Worm (Caenorhabditis elegans) whole organism, mixed stage, embryonic: Measurements from ENCODE around the gene fipr-14.

ENCODE experiments used
- M03D4.4 ChIP-seq: sonication (generic microtip); optimal IDR thresholded peaks from 2 replicates; lab custom pipeline; 2017; ENCODE audit warnings: mild to moderate bottlenecking, missing genetic modification characterization, missing compliant biosample characterization
- bed-3 ChIP-seq: fragments of 200-800 bp; sonication (Bioruptor generic); optimal IDR thresholded peaks from 3 replicates; lab custom pipeline; 2018; ENCODE audit warnings: mild to moderate bottlenecking, missing genetic modification characterization, moderate library complexity, missing compliant biosample characterization
- blmp-1 ChIP-seq: fragments of 150-350 bp; optimal IDR thresholded peaks from 2 replicates; lab custom pipeline; 2014; ENCODE audit warnings: missing biosample characterization, missing genetic modification characterization
- ceh-39 ChIP-seq: fragments of 150-350 bp; optimal IDR thresholded peaks from 2 replicates; lab custom pipeline; 2014; ENCODE audit warnings: missing biosample characterization, missing genetic modification characterization
- ceh-43 ChIP-seq: fragments of 200-800 bp; sonication (Bioruptor generic); optimal IDR thresholded peaks from 2 replicates; lab custom pipeline; 2018; ENCODE audit warnings: mild to moderate bottlenecking, missing genetic modification characterization, moderate library complexity, missing compliant biosample characterization
- ceh-83 ChIP-seq: fragments of 200-800 bp; sonication (Bioruptor generic); optimal IDR thresholded peaks from 2 replicates; lab custom pipeline; 2018; ENCODE audit warnings: mild to moderate bottlenecking, missing genetic modification characterization, missing compliant biosample characterization
- ces-1 ChIP-seq: fragments of 150-350 bp; optimal IDR thresholded peaks from 2 replicates; lab custom pipeline; 2014; ENCODE audit warnings: missing biosample characterization, missing genetic modification reagents, missing genetic modification characterization
- cnd-1 ChIP-seq: fragments of 200-800 bp; sonication (Bioruptor generic); optimal IDR thresholded peaks from 2 replicates; lab custom pipeline; 2018; ENCODE audit warnings: mild to moderate bottlenecking, missing genetic modification characterization, missing compliant biosample characterization
- drap-1 ChIP-seq: fragments of 200-800 bp; sonication (Bioruptor generic); optimal IDR thresholded peaks from 3 replicates; lab custom pipeline; 2018; ENCODE audit warnings: mild to moderate bottlenecking, missing genetic modification characterization, missing compliant biosample characterization
- elt-3 ChIP-seq: fragments of 150-350 bp; optimal IDR thresholded peaks from 2 replicates; lab custom pipeline; 2014; ENCODE audit warnings: missing biosample characterization, missing genetic modification characterization
- flh-1 ChIP-seq: fragments of 200-800 bp; sonication (Bioruptor generic); optimal IDR thresholded peaks from 2 replicates; lab custom pipeline; 2018; ENCODE audit warnings: mild to moderate bottlenecking, missing genetic modification characterization, moderate library complexity, missing compliant biosample characterization
- ham-2 ChIP-seq: fragments of 200-800 bp; sonication (Bioruptor generic); optimal IDR thresholded peaks from 2 replicates; lab custom pipeline; 2018; ENCODE audit warnings: mild to moderate bottlenecking, missing genetic modification characterization, missing compliant biosample characterization
- hlh-1 ChIP-seq: fragments of 150-350 bp; optimal IDR thresholded peaks from 2 replicates; lab custom pipeline; 2014; ENCODE audit warnings: missing biosample characterization, missing genetic modification reagents, missing genetic modification characterization
- lin-13 ChIP-seq: fragments of 150-350 bp; optimal IDR thresholded peaks from 2 replicates; lab custom pipeline; 2014; ENCODE audit warnings: missing biosample characterization, missing genetic modification characterization
- lin-32 ChIP-seq: fragments of 200-800 bp; sonication (Bioruptor generic); optimal IDR thresholded peaks from 2 replicates; lab custom pipeline; 2018; ENCODE audit warnings: mild to moderate bottlenecking, missing genetic modification characterization, missing compliant biosample characterization
- lsy-2 ChIP-seq: fragments of 150-350 bp; optimal IDR thresholded peaks from 2 replicates; lab custom pipeline; 2014; ENCODE audit warnings: missing biosample characterization, missing genetic modification characterization
- mab-5 ChIP-seq: fragments of 150-350 bp; optimal IDR thresholded peaks from 2 replicates; lab custom pipeline; 2014; ENCODE audit warnings: missing biosample characterization, missing genetic modification characterization
- mls-2 ChIP-seq: sonication (generic microtip); optimal IDR thresholded peaks from 2 replicates; lab custom pipeline; 2016; ENCODE audit warnings: mild to moderate bottlenecking, missing genetic modification characterization, moderate library complexity, missing compliant biosample characterization
- nhr-12 ChIP-seq: fragments of 150-350 bp; optimal IDR thresholded peaks from 2 replicates; lab custom pipeline; 2014; ENCODE audit warnings: missing biosample characterization, missing genetic modification characterization
- nhr-2 ChIP-seq: fragments of 150-350 bp; optimal IDR thresholded peaks from 2 replicates; lab custom pipeline; 2014; ENCODE audit warnings: missing biosample characterization, missing genetic modification characterization
- nhr-237 ChIP-seq: fragments of 150-350 bp; optimal IDR thresholded peaks from 2 replicates; lab custom pipeline; 2014; ENCODE audit warnings: missing biosample characterization, missing genetic modification characterization
- nhr-28 ChIP-seq: fragments of 150-350 bp; optimal IDR thresholded peaks from 2 replicates; lab custom pipeline; 2014; ENCODE audit warnings: missing biosample characterization, missing genetic modification characterization
- nhr-76 ChIP-seq: sonication (generic microtip); optimal IDR thresholded peaks from 2 replicates; lab custom pipeline; 2017; ENCODE audit warnings: missing biosample characterization, missing genetic modification characterization
- pha-4 ChIP-seq: fragments of 150-350 bp; optimal IDR thresholded peaks from 2 replicates; lab custom pipeline; 2018; ENCODE audit warnings: missing biosample characterization, missing genetic modification reagents, missing genetic modification characterization
- sem-2 ChIP-seq: fragments of 200-800 bp; sonication (Bioruptor generic); optimal IDR thresholded peaks from 2 replicates; lab custom pipeline; 2018; ENCODE audit warnings: mild to moderate bottlenecking, missing genetic modification characterization, missing compliant biosample characterization
- sptf-1 ChIP-seq: sonication (generic microtip); optimal IDR thresholded peaks from 2 replicates; lab custom pipeline; 2017; ENCODE audit warnings: mild to moderate bottlenecking, missing genetic modification characterization, moderate library complexity, missing compliant biosample characterization
- tbx-8 ChIP-seq: fragments of 200-800 bp; sonication (Bioruptor generic); optimal IDR thresholded peaks from 2 replicates; lab custom pipeline; 2018; ENCODE audit warnings: mild to moderate bottlenecking, missing genetic modification characterization, moderate library complexity, missing compliant biosample characterization
- unc-120 ChIP-seq: sonication (generic microtip); optimal IDR thresholded peaks from 2 replicates; lab custom pipeline; 2017; ENCODE audit warnings: missing genetic modification characterization, missing compliant biosample characterization; ENCODE audit not compliant: poor library complexity, severe bottlenecking
- unc-39 ChIP-seq: fragments of 150-350 bp; optimal IDR thresholded peaks from 2 replicates; lab custom pipeline; 2014; ENCODE audit warnings: missing biosample characterization, missing genetic modification characterization
- unc-62 ChIP-seq: fragments of 150-350 bp; optimal IDR thresholded peaks from 2 replicates; lab custom pipeline; 2014; ENCODE audit warnings: missing biosample characterization, missing genetic modification reagents, missing genetic modification characterization
- zip-8 ChIP-seq: fragments of 150-350 bp; optimal IDR thresholded peaks from 2 replicates; lab custom pipeline; 2014; ENCODE audit warnings: missing biosample characterization, missing genetic modification characterization
- ztf-11 ChIP-seq: fragments of 150-350 bp; optimal IDR thresholded peaks from 2 replicates; lab custom pipeline; 2014; ENCODE audit warnings: missing biosample characterization, missing genetic modification characterization

Gene fipr-14

DNA sequence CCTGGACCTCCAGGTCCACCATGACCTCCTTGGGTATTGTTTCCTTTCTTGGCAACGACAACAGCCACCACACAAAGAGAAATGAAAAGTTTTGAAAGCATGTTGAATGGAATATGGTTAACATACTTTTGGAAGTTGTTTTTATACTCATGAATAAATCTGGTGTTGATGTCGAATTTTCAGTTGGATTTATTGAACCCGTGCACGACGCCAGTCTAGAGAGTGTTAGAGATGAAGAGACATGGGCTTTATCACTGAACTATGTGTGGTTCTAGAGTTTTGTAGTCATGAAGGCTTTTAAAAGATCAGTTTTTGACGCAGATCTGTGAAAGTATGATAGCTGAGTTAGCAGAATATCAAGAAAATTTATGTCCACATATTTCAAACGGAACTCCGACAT, 17.3 kb downstream of the fipr-14 start, which contains the start of gene srlf-14:
TSS of gene srlf-14 (minus strand) at position 101 of the 400 bp plus-strand sequence.
- TF ChIP-seq drap-1 (GFP tag; lab: Kevin White, UChicago) (no peak), ztf-11 (tag; lab: Kevin White, UChicago) (no peak), lsy-2 (tag; lab: Kevin White, UChicago) (no peak), nhr-237 (tag; lab: Kevin White, UChicago) (no peak), ceh-39 (tag; lab: Kevin White, UChicago) (no peak), blmp-1 (no peak), lin-13 (tag; lab: Kevin White, UChicago) (no peak), flh-1 (GFP tag; lab: Kevin White, UChicago) (no peak), pha-4 (tag; lab: Kevin White, UChicago) (no peak), nhr-2 (tag; lab: Kevin White, UChicago) (no peak), nhr-12 (tag; lab: Kevin White, UChicago) (no peak), elt-3 (tag; lab: Kevin White, UChicago) (no peak), lin-32 (GFP tag; lab: Kevin White, UChicago) (no peak), mls-2 (tag; lab: Kevin White, UChicago) (no peak), zip-8 (no peak), ceh-43 (GFP tag; lab: Kevin White, UChicago) (no peak), ham-2 (GFP tag; lab: Kevin White, UChicago) (no peak)

DNA sequence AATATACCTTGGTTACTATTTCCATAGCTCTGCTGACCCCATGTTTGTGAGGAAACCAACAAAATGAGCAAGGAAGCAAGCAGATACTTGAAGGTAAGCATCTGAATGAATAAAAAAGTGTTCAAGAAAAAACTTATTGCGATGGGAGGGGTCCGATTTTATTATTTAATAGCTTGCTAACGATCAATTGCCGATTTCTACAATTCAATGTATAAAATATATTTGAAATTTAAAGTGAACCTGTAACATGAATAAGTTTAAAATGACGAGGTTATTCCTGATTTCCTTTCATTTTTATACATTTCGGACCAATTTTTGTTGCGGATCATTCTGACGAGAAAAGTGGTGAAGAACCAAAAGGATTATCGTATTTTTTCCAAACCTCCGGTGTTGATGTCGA, 19.6 kb downstream of the fipr-14 start, which contains the start of gene srlf-13:
TSS of gene srlf-13 (minus strand) at position 101 of the 400 bp plus-strand sequence.
- TF ChIP-seq hlh-1 (tag; lab: Kevin White, UChicago) (no peak), ceh-83 (GFP tag; lab: Kevin White, UChicago) (no peak), ces-1 (GFP tag; lab: Kevin White, UChicago) (no peak), cnd-1 (tag; lab: Kevin White, UChicago) (no peak), tbx-8 (GFP tag; lab: Kevin White, UChicago) (no peak), drap-1 (GFP tag; lab: Kevin White, UChicago) (no peak)

DNA sequence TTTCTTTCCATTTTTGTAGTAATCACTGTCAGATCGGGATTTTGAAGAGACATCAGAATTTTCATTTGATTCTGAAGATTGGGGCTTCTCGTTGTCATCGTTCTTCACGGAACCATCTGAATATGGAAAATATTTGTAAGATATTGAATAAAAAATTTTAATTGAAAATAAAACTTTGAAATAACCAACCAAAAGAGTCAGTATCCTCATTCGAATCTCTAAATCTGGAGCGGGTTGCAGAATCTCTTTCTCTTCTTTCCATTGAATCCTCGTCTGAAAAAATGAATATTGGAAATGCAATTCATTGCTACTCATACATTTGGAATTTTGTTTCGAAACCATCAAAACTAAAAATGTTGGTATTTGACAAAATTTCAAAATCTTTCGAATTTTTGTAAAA, 21.2 kb downstream of the fipr-14 start:
- TF ChIP-seq nhr-76 (no peak), sem-2 (no peak), ces-1 (GFP tag; lab: Kevin White, UChicago) (no peak), sptf-1 (no peak), ham-2 (GFP tag; lab: Kevin White, UChicago) (no peak), nhr-28 (tag; lab: Kevin White, UChicago) (no peak), bed-3 (no peak), mab-5 (tag; lab: Kevin White, UChicago) (no peak), ceh-43 (GFP tag; lab: Kevin White, UChicago) (no peak), flh-1 (GFP tag; lab: Kevin White, UChicago) (no peak), zip-8 (no peak), unc-62 (no peak), unc-120 (no peak), cnd-1 (tag; lab: Kevin White, UChicago) (no peak), hlh-1 (tag; lab: Kevin White, UChicago) (no peak), ztf-11 (tag; lab: Kevin White, UChicago) (no peak), lsy-2 (tag; lab: Kevin White, UChicago) (no peak), ceh-39 (tag; lab: Kevin White, UChicago) (no peak), nhr-237 (tag; lab: Kevin White, UChicago) (no peak), ceh-83 (GFP tag; lab: Kevin White, UChicago) (no peak)
- TF ChIP-seq, all 35 proteins: peak for 0

ce11 chrIV:10899091-10899490, 22.1 kb downstream of the fipr-14 start, which contains the start of the genes F13E9.9 and F13E9.19:
Gene F13E9.9, minus strand, starts transcription at chrIV:10899191.
Gene F13E9.19, plus strand, starts transcription at chrIV:10899406.
- TF ChIP-seq bed-3 (no peak), elt-3 (tag; lab: Kevin White, UChicago) (no peak), ceh-43 (GFP tag; lab: Kevin White, UChicago) (no peak), M03D4.4 (tag; lab: Kevin White, UChicago) (no peak), cnd-1 (tag; lab: Kevin White, UChicago) (no peak), ceh-39 (tag; lab: Kevin White, UChicago) (no peak), zip-8 (no peak), unc-39 (tag; lab: Kevin White, UChicago) (no peak), lin-32 (GFP tag; lab: Kevin White, UChicago) (no peak), sptf-1 (no peak), unc-120 (no peak)
- TF ChIP-seq, all 35 proteins: peak for 0
